Fruit fly (Drosophila melanogaster) whole organism, embryonic: ENCODE measurements around the gene moody.

Experiments used
- Atf-2 ChIP-seq: fragments of 200-800 bp; sonication (Bioruptor generic); optimal IDR thresholded peaks from 2 replicates; lab custom pipeline; 2016; ENCODE audit warnings: missing biosample characterization, missing genetic modification characterization
- CG10979 ChIP-seq: fragments of 200-800 bp; sonication (Bioruptor generic); optimal IDR thresholded peaks from 2 replicates; lab custom pipeline; 2018; ENCODE audit warnings: missing biosample characterization, mild to moderate bottlenecking, missing genetic modification characterization, moderate library complexity
- CG11560 ChIP-seq: fragments of 200-800 bp; sonication (Bioruptor generic); IDR thresholded peaks from 3 replicates; pipeline ENCODE4 v1.3.6; 2022; ENCODE audit warnings: missing biosample characterization, missing genetic modification characterization
- CG12391 ChIP-seq: fragments of 200-800 bp; sonication (Bioruptor generic); optimal IDR thresholded peaks from 3 replicates; lab custom pipeline; 2018; ENCODE audit warnings: missing biosample characterization, mild to moderate bottlenecking, missing genetic modification characterization, moderate library complexity
- CG13296 ChIP-seq: fragments of 200-800 bp; sonication (Bioruptor generic); optimal IDR thresholded peaks from 3 replicates; lab custom pipeline; 2018; ENCODE audit warnings: missing biosample characterization, mild to moderate bottlenecking, missing genetic modification characterization
- CG15601 ChIP-seq: fragments of 200-800 bp; sonication (Bioruptor generic); optimal IDR thresholded peaks from 3 replicates; lab custom pipeline; 2019; ENCODE audit warnings: missing biosample characterization, mild to moderate bottlenecking, missing genetic modification characterization, moderate library complexity
- CG17186 ChIP-seq: fragments of 200-800 bp; sonication (Bioruptor generic); optimal IDR thresholded peaks from 3 replicates; lab custom pipeline; 2017; ENCODE audit warnings: missing biosample characterization, missing genetic modification reagents, missing genetic modification characterization
- CG17612 ChIP-seq: fragments of 200-800 bp; sonication (Bioruptor generic); IDR thresholded peaks from 2 replicates; pipeline ENCODE4 v1.3.6; 2022; ENCODE audit warnings: missing biosample characterization, missing genetic modification characterization
- CG2129 ChIP-seq: fragments of 200-800 bp; sonication (Bioruptor generic); IDR thresholded peaks from 2 replicates; pipeline ENCODE4 v1.3.6; 2022; ENCODE audit warnings: missing biosample characterization, missing genetic modification characterization; ENCODE audit not compliant: partially characterized antibody
- CG2202 ChIP-seq: fragments of 200-800 bp; sonication (Bioruptor generic); optimal IDR thresholded peaks from 2 replicates; lab custom pipeline; 2018; ENCODE audit warnings: missing biosample characterization, mild to moderate bottlenecking, missing genetic modification characterization
- CG2889 ChIP-seq: fragments of 200-800 bp; sonication (Bioruptor generic); IDR thresholded peaks from 3 replicates; pipeline ENCODE4 v1.3.6; 2022; ENCODE audit warnings: missing biosample characterization, missing genetic modification characterization
- CG30020 ChIP-seq: fragments of 200-800 bp; optimal IDR thresholded peaks from 2 replicates; lab custom pipeline; 2019; ENCODE audit warnings: missing biosample characterization, mild to moderate bottlenecking, missing genetic modification characterization, moderate library complexity
- CG31224 ChIP-seq: fragments of 200-800 bp; sonication (Bioruptor generic); IDR thresholded peaks from 2 replicates; pipeline ENCODE4 v1.3.6; 2022; ENCODE audit warnings: missing biosample characterization, missing genetic modification characterization
- CG33557 ChIP-seq: fragments of 200-800 bp; sonication (Bioruptor generic); optimal IDR thresholded peaks from 2 replicates; lab custom pipeline; 2019; ENCODE audit warnings: missing biosample characterization, mild to moderate bottlenecking, missing genetic modification characterization, moderate library complexity
- CG34224 ChIP-seq: fragments of 200-800 bp; sonication (Bioruptor generic); IDR thresholded peaks from 3 replicates; pipeline ENCODE4 v1.3.6; 2022; ENCODE audit warnings: missing biosample characterization, missing genetic modification characterization; ENCODE audit not compliant: partially characterized antibody
- CG4360 ChIP-seq: fragments of 200-800 bp; sonication (Bioruptor generic); IDR thresholded peaks from 2 replicates; pipeline ENCODE4 v1.3.6; 2022; ENCODE audit warnings: missing biosample characterization, missing genetic modification characterization
- CG7786 ChIP-seq: fragments of 200-800 bp; sonication (Bioruptor generic); optimal IDR thresholded peaks from 2 replicates; lab custom pipeline; 2016; ENCODE audit warnings: missing biosample characterization, missing genetic modification characterization
- CG9215 ChIP-seq: fragments of 200-800 bp; sonication (Bioruptor generic); IDR thresholded peaks from 2 replicates; pipeline ENCODE4 v1.3.6; 2022; ENCODE audit warnings: missing biosample characterization, missing genetic modification characterization
- CG9817 ChIP-seq: fragments of 200-800 bp; sonication (Bioruptor generic); optimal IDR thresholded peaks from 2 replicates; lab custom pipeline; 2018; ENCODE audit warnings: missing biosample characterization, mild to moderate bottlenecking, missing genetic modification characterization, moderate library complexity
- CTCF ChIP-seq: fragments of 200-800 bp; sonication (Bioruptor generic); optimal IDR thresholded peaks from 2 replicates; lab custom pipeline; 2017; ENCODE audit warnings: missing biosample characterization, mild to moderate bottlenecking, missing genetic modification characterization, moderate library complexity
- Dfd ChIP-seq, 2 experiments: fragments of >200 bp; optimal IDR thresholded peaks; 2 replicates each; lab custom pipeline; 2017; ENCODE audit warnings: missing biosample characterization in 2 of 2, missing genetic modification characterization in 2 of 2
- Doc3 ChIP-seq: fragments of 200-800 bp; sonication (Bioruptor generic); IDR thresholded peaks from 3 replicates; pipeline ENCODE4 v1.3.6; 2022; ENCODE audit warnings: missing biosample characterization, missing genetic modification characterization; ENCODE audit not compliant: partially characterized antibody
- E2f1 ChIP-seq: fragments of 200-800 bp; sonication (Bioruptor generic); IDR thresholded peaks from 2 replicates; pipeline ENCODE4 v1.3.6; 2022; ENCODE audit warnings: missing biosample characterization, missing genetic modification characterization
- HLHmδ ChIP-seq: fragments of 200-800 bp; sonication (Bioruptor generic); optimal IDR thresholded peaks from 2 replicates; lab custom pipeline; 2018; ENCODE audit warnings: missing biosample characterization, mild to moderate bottlenecking, missing genetic modification characterization, moderate library complexity
- HmgD ChIP-seq: fragments of 200-800 bp; sonication (Bioruptor generic); optimal IDR thresholded peaks from 3 replicates; lab custom pipeline; 2016; ENCODE audit warnings: missing biosample characterization, missing genetic modification characterization
- Neu2 ChIP-seq: fragments of 200-800 bp; sonication (Bioruptor generic); optimal IDR thresholded peaks from 3 replicates; lab custom pipeline; 2016; ENCODE audit warnings: missing biosample characterization, missing genetic modification characterization, borderline replicate concordance
- Oaz ChIP-seq: fragments of 200-800 bp; sonication (Bioruptor generic); IDR thresholded peaks from 2 replicates; pipeline ENCODE4 v1.3.6; 2022; ENCODE audit warnings: missing biosample characterization, missing genetic modification characterization
- Taf1 ChIP-seq: fragments of 200-800 bp; sonication (Bioruptor generic); IDR thresholded peaks from 2 replicates; pipeline ENCODE4 v1.3.6; 2022; ENCODE audit warnings: missing biosample characterization, missing genetic modification characterization
- br ChIP-seq: fragments of >200 bp; optimal IDR thresholded peaks from 2 replicates; lab custom pipeline; 2017
- caup ChIP-seq: fragments of 200-800 bp; sonication (Bioruptor generic); optimal IDR thresholded peaks from 3 replicates; lab custom pipeline; 2017; ENCODE audit warnings: missing biosample characterization, mild to moderate bottlenecking, missing genetic modification characterization, moderate library complexity; ENCODE audit not compliant: severe bottlenecking
- grn ChIP-seq: fragments of 200-800 bp; sonication (Bioruptor generic); optimal IDR thresholded peaks from 3 replicates; lab custom pipeline; 2017; ENCODE audit warnings: missing biosample characterization, missing genetic modification characterization
- gsb-n ChIP-seq: fragments of 200-800 bp; sonication (Bioruptor generic); optimal IDR thresholded peaks from 3 replicates; lab custom pipeline; 2018; ENCODE audit warnings: missing biosample characterization, mild to moderate bottlenecking, missing genetic modification characterization
- hkb ChIP-seq, 2 experiments: fragments of 200-800 bp in 1 of 2; fragments of >200 bp in 1 of 2; sonication (Bioruptor generic) in 1 of 2; IDR thresholded peaks in 1 of 2; optimal IDR thresholded peaks in 1 of 2; 2 replicates each; pipeline versions ENCODE4 v1.3.6 to Lab custom; 2017 to 2022; ENCODE audit warnings: missing biosample characterization in 1 of 2, missing genetic modification characterization in 1 of 2
- ind ChIP-seq: fragments of 200-800 bp; sonication (Bioruptor generic); optimal IDR thresholded peaks from 3 replicates; lab custom pipeline; 2016; ENCODE audit warnings: missing biosample characterization, missing genetic modification characterization
- ken ChIP-seq: fragments of 200-800 bp; sonication (Bioruptor generic); IDR thresholded peaks from 3 replicates; pipeline ENCODE4 v1.3.6; 2022; ENCODE audit warnings: missing biosample characterization, missing genetic modification characterization
- klu ChIP-seq: fragments of 200-800 bp; sonication (Bioruptor generic); IDR thresholded peaks from 2 replicates; pipeline ENCODE4 v1.3.6; 2022; ENCODE audit warnings: missing biosample characterization, missing genetic modification characterization
- lab ChIP-seq: fragments of 200-800 bp; sonication (Bioruptor generic); optimal IDR thresholded peaks from 3 replicates; lab custom pipeline; 2017; ENCODE audit warnings: missing biosample characterization, missing genetic modification characterization, mild to moderate bottlenecking, moderate library complexity, missing genetic modification reagents
- otp ChIP-seq: fragments of 200-800 bp; sonication (Bioruptor generic); IDR thresholded peaks from 3 replicates; pipeline ENCODE4, ENCODE4 v1.3.6; 2022; ENCODE audit warnings: missing biosample characterization, missing genetic modification characterization
- pnt ChIP-seq: fragments of 200-800 bp; sonication (Bioruptor generic); optimal IDR thresholded peaks from 3 replicates; lab custom pipeline; 2016; ENCODE audit warnings: missing biosample characterization, missing genetic modification characterization
- repo ChIP-seq: fragments of 200-800 bp; sonication (Bioruptor generic); optimal IDR thresholded peaks from 2 replicates; lab custom pipeline; 2016; ENCODE audit warnings: missing biosample characterization, missing genetic modification characterization
- sd ChIP-seq: fragments of 200-800 bp; sonication (Bioruptor generic); optimal IDR thresholded peaks from 3 replicates; lab custom pipeline; 2018; ENCODE audit warnings: missing biosample characterization, mild to moderate bottlenecking, missing genetic modification characterization, moderate library complexity
- sob ChIP-seq: fragments of 200-800 bp; sonication (Bioruptor generic); IDR thresholded peaks from 2 replicates; pipeline ENCODE4 v1.3.6; 2022; ENCODE audit warnings: missing biosample characterization, missing genetic modification characterization
- tgo ChIP-seq: fragments of 200-800 bp; sonication (Bioruptor generic); IDR thresholded peaks from 3 replicates; pipeline ENCODE4 v1.3.6; 2022; ENCODE audit warnings: missing biosample characterization, missing genetic modification characterization
- tin ChIP-seq: fragments of 200-800 bp; sonication (Bioruptor generic); optimal IDR thresholded peaks from 3 replicates; lab custom pipeline; 2016; ENCODE audit warnings: missing biosample characterization, missing genetic modification characterization
- tll ChIP-seq, 2 experiments: fragments of 200-800 bp in 1 of 2; fragments of >200 bp in 1 of 2; sonication (Bioruptor generic) in 1 of 2; optimal IDR thresholded peaks; 2 replicates each; lab custom pipeline; 2017 to 2019; ENCODE audit warnings: missing biosample characterization in 2 of 2, missing genetic modification characterization in 2 of 2, mild to moderate bottlenecking in 1 of 2, moderate library complexity in 1 of 2
- tna ChIP-seq: fragments of 200-800 bp; sonication (Bioruptor generic); IDR thresholded peaks from 2 replicates; pipeline ENCODE4 v1.3.6; 2022; ENCODE audit warnings: missing biosample characterization, missing genetic modification characterization; ENCODE audit not compliant: partially characterized antibody
- yki ChIP-seq: fragments of >200 bp; optimal IDR thresholded peaks from 3 replicates; lab custom pipeline; 2018
- zen2 ChIP-seq: fragments of 200-800 bp; sonication (Bioruptor generic); IDR thresholded peaks from 3 replicates; pipeline ENCODE4 v1.3.6; 2022; ENCODE audit warnings: missing biosample characterization, missing genetic modification characterization; ENCODE audit not compliant: partially characterized antibody
- zfh1 ChIP-seq: fragments of 200-800 bp; sonication (Bioruptor generic); IDR thresholded peaks from 3 replicates; pipeline ENCODE4 v1.3.6; 2022; ENCODE audit warnings: missing biosample characterization, missing genetic modification characterization

Gene moody

DNA sequence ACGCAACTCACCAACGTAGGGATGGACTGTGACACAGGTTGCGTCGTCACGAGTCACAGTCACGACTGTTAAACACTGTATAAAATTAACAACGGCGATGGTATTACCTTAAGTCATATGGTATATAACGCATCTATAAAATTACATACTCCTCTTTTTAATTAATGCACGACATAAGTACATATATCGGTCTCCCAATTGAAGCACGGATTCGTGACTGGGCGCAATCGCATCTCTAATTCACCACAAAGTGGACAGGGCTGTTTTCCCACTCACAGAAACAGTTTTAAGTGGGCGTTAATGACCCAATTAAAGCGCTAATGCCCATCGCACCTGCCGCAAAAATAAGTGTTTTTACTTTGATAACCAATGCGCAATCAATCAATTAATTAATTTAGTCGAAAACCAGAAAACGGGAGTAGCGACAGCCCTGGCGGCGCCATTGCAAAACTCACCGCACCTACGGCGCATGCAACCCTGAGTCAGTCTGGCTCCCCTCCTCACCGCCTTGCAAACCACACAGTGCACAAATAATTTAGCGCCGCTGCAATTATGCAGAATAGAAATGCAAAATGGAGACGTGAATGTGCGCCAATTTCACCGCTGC, 8.5 kb downstream of the moody start, which contains the start of gene CG4313 (continued):
- TF ChIP-seq Atf-2 (GFP tag; lab: Kevin White, UChicago) (peak; percentile 63), klu (GFP tag; lab: Robert Waterston, UW) (peak; percentile 73), CG17186 (GFP tag; lab: Kevin White, UChicago) (peak; percentile 80), lab (peak; percentile 63), CG9817 (tag; lab: Kevin White, UChicago) (peak; percentile 80), tna (GFP tag; lab: Robert Waterston, UW) (peak; percentile 71; the same call in 1 of the 2 replicates), Oaz (GFP tag; lab: Robert Waterston, UW) (peak; percentile 53; the same call in 1 of the 2 replicates), tll (GFP tag; optimal IDR thresholded peaks at IDR 0.05; lab: Kevin White, UChicago) (peak in 1 of 2 experiments; percentile 34), gsb-n (peak; percentile 37), zfh1 (GFP tag; lab: Robert Waterston, UW) (peak; percentile 54; the same call in 1 of the 3 replicates), ken (peak; percentile 55; the same call in 1 of the 3 replicates), CG15601 (tag; lab: Kevin White, UChicago) (peak; percentile 49), br (no peak), CTCF (GFP tag; lab: Kevin White, UChicago) (no peak), sd (tag; lab: Kevin White, UChicago) (peak; percentile 4), sob (peak; percentile 64; the same call in 1 of the 2 replicates), CG2889 (GFP tag; lab: Robert Waterston, UW) (0 out of 3 replicates have a peak, but pooled peaks have one; percentile 44), CG13296 (GFP tag; lab: Kevin White, UChicago) (peak; percentile 62), CG2129 (GFP tag; lab: Robert Waterston, UW) (peak; percentile 88), Taf1 (GFP tag; lab: Robert Waterston, UW) (peak; percentile 53), HLHmδ (GFP tag; lab: Kevin White, UChicago) (no peak), pnt (GFP tag; lab: Kevin White, UChicago) (peak; percentile 57), tgo (GFP tag; lab: Robert Waterston, UW) (peak; percentile 70), CG34224 (peak; percentile 89), yki (lab: Kevin White, UChicago) (no peak), CG31224 (GFP tag; lab: Robert Waterston, UW) (peak; percentile 56; the same call in 1 of the 2 replicates), CG4360 (GFP tag; lab: Robert Waterston, UW) (no peak), CG30020 (peak; percentile 67), CG7786 (peak; percentile 74), CG9215 (peak; percentile 79), tin (GFP tag; lab: Kevin White, UChicago) (peak; percentile 82), zen2 (GFP tag; lab: Robert Waterston, UW) (peak; percentile 69; the same call in 1 of the 3 replicates), otp (GFP tag; lab: Robert Waterston, UW) (no peak), CG10979 (tag; lab: Kevin White, UChicago) (peak; percentile 55), Doc3 (GFP tag; lab: Robert Waterston, UW) (peak; percentile 92), caup (peak; percentile 44), hkb (optimal IDR thresholded peaks at IDR 0.05; lab: Kevin White, UChicago) (no peak), hkb (GFP tag; IDR thresholded peaks at IDR 0.05; lab: Robert Waterston, UW) (peak; percentile 49; the same call in 1 of the 2 replicates), CG2202 (tag; lab: Kevin White, UChicago) (no peak), HmgD (GFP tag; lab: Kevin White, UChicago) (no peak), repo (GFP tag; lab: Kevin White, UChicago) (peak; percentile 52), ind (GFP tag; lab: Kevin White, UChicago) (peak; percentile 76), CG33557 (GFP tag; lab: Kevin White, UChicago) (peak; percentile 51), CG12391 (tag; lab: Kevin White, UChicago) (peak; percentile 74), grn (GFP tag; lab: Kevin White, UChicago) (no peak), CG17612 (GFP tag; lab: Robert Waterston, UW) (no peak), Dfd (GFP tag; optimal IDR thresholded peaks at IDR 0.05; lab: Kevin White, UChicago) (no peak), CG11560 (tag; lab: Robert Waterston, UW) (peak; percentile 64; the same call in 2 of the 3 replicates), E2f1 (peak; percentile 71), Neu2 (GFP tag; lab: Kevin White, UChicago) (no peak)
